Fruit fly (Drosophila melanogaster): ENCODE data around the gene CG42680.
A peak's percentile ranks its signal among the peaks of the same experiment; 100 is the strongest.

Gene CG42680

dm6 chr2L:14545319-14545740 lies 42.7 kb downstream of the CG42680 start (continued):
- TF ChIP-seq CG17328 (GFP tag; IDR thresholded peaks at IDR 0.05) (peak; percentile 60; the same call in 1 of the 2 replicates), Asciz (GFP tag; optimal IDR thresholded peaks at IDR 0.05) (peak; percentile 53), CG10431 (GFP tag; optimal IDR thresholded peaks at IDR 0.05) (peak; percentile 14), Bdp1 (GFP tag; optimal IDR thresholded peaks at IDR 0.05) (peak; percentile 64), Nf-YC (tag; optimal IDR thresholded peaks at IDR 0.05) (no peak), Dref (GFP tag; IDR thresholded peaks at IDR 0.05) (no peak), CG12155 (GFP tag; optimal IDR thresholded peaks at IDR 0.05) (no peak), lbe (GFP tag; optimal IDR thresholded peaks at IDR 0.05) (no peak), CG17361 (GFP tag; IDR thresholded peaks at IDR 0.05) (peak; percentile 23; the same call in 1 of the 3 replicates), B-H1 (GFP tag; IDR thresholded peaks at IDR 0.05) (no peak), abd-A (tag; optimal IDR thresholded peaks at IDR 0.05) (peak; percentile 8), wdn (GFP tag; IDR thresholded peaks at IDR 0.05) (no peak), salm (tag; optimal IDR thresholded peaks at IDR 0.05) (peak; percentile 38), btn (GFP tag; optimal IDR thresholded peaks at IDR 0.05) (peak; percentile 54), Lim3 (GFP tag; IDR thresholded peaks at IDR 0.05) (no peak), CG6683 (GFP tag; optimal IDR thresholded peaks at IDR 0.05) (no peak), CG6854 (GFP tag; optimal IDR thresholded peaks at IDR 0.05) (no peak), CHES-1-like (GFP tag; optimal IDR thresholded peaks at IDR 0.05) (no peak), prd (optimal IDR thresholded peaks at IDR 0.05) (no peak), prd (GFP tag; IDR thresholded peaks at IDR 0.05) (peak; percentile 75; the same call in 2 of the 3 replicates), CG4424 (GFP tag; optimal IDR thresholded peaks at IDR 0.05) (peak; percentile 5), klu (GFP tag; IDR thresholded peaks at IDR 0.05) (no peak), repo (GFP tag; optimal IDR thresholded peaks at IDR 0.05) (no peak), Lhr (GFP tag; optimal IDR thresholded peaks at IDR 0.05) (peak; percentile 42), sug (tag; optimal IDR thresholded peaks at IDR 0.05) (no peak), sens-2 (GFP tag; IDR thresholded peaks at IDR 0.05) (no peak), al (GFP tag; IDR thresholded peaks at IDR 0.05) (no peak), Dbx (GFP tag; IDR thresholded peaks at IDR 0.05) (0 out of 3 replicates have a peak, but pooled peaks have one; percentile 9), nau (GFP tag; optimal IDR thresholded peaks at IDR 0.05) (no peak), CG1529 (GFP tag; optimal IDR thresholded peaks at IDR 0.05) (peak; percentile 55), Hsf (GFP tag; optimal IDR thresholded peaks at IDR 0.05) (no peak), fd102C (GFP tag; optimal IDR thresholded peaks at IDR 0.05) (peak; percentile 91), CG10654 (GFP tag; optimal IDR thresholded peaks at IDR 0.05) (peak; percentile 14), CG4730 (GFP tag; IDR thresholded peaks at IDR 0.05) (no peak), Nf-YA (GFP tag; IDR thresholded peaks at IDR 0.05) (no peak), Kr (GFP tag; optimal IDR thresholded peaks at IDR 0.05) (peak; percentile 94), ranshi (GFP tag; IDR thresholded peaks at IDR 0.05) (peak; percentile 5; the same call in 1 of the 2 replicates), CG7357 (GFP tag; IDR thresholded peaks at IDR 0.05) (no peak), dm (GFP tag; optimal IDR thresholded peaks at IDR 0.05) (no peak), Usf (GFP tag; optimal IDR thresholded peaks at IDR 0.05) (peak; percentile 36), HmgZ (tag; optimal IDR thresholded peaks at IDR 0.05) (peak; percentile 33), kni (GFP tag; optimal IDR thresholded peaks at IDR 0.05) (peak; percentile 88), zen (tag; optimal IDR thresholded peaks at IDR 0.05) (peak; percentile 85), CkIIα-i1 (GFP tag; IDR thresholded peaks at IDR 0.05) (no peak), jigr1 (GFP tag; IDR thresholded peaks at IDR 0.05) (no peak), CG15479 (GFP tag; optimal IDR thresholded peaks at IDR 0.05) (peak; percentile 83), CG10543 (GFP tag; optimal IDR thresholded peaks at IDR 0.05) (peak; percentile 60), CG16815 (GFP tag; optimal IDR thresholded peaks at IDR 0.05) (peak; percentile 4), onecut (GFP tag; IDR thresholded peaks at IDR 0.05) (peak; percentile 72), Sry-δ (GFP tag; optimal IDR thresholded peaks at IDR 0.05) (peak; percentile 15), jumu (GFP tag; optimal IDR thresholded peaks at IDR 0.05) (peak; percentile 48), Oli (tag; optimal IDR thresholded peaks at IDR 0.05) (no peak)
